Worm (Caenorhabditis elegans) whole organism, early embryonic: ENCODE measurements around the gene W07G4.7.

Experiments used
- B0310.2 ChIP-seq: sonication (generic microtip); optimal IDR thresholded peaks from 2 replicates; lab custom pipeline; 2016; ENCODE audit warnings: mild to moderate bottlenecking, missing genetic modification characterization, missing compliant biosample characterization
- ama-1 ChIP-seq: fragments of 150-350 bp; optimal IDR thresholded peaks from 2 replicates; lab custom pipeline; 2014
- ceh-13 ChIP-seq: fragments of 200-800 bp; sonication (Bioruptor generic); optimal IDR thresholded peaks from 2 replicates; lab custom pipeline; 2018; ENCODE audit warnings: mild to moderate bottlenecking, missing genetic modification characterization, missing compliant biosample characterization
- ceh-36 ChIP-seq: sonication (generic microtip); optimal IDR thresholded peaks from 2 replicates; lab custom pipeline; 2016; ENCODE audit warnings: missing genetic modification characterization, inconsistent platforms, missing compliant biosample characterization
- flt-1 ChIP-seq: fragments of 200-800 bp; sonication (Bioruptor generic); IDR thresholded peaks from 2 replicates; pipeline ENCODE4 v1.3.6; 2022; ENCODE audit warnings: missing genetic modification characterization, missing compliant biosample characterization
- hmbx-1 ChIP-seq: sonication (generic microtip); optimal IDR thresholded peaks from 2 replicates; lab custom pipeline; 2016; ENCODE audit warnings: mild to moderate bottlenecking, missing genetic modification characterization, missing compliant biosample characterization
- sea-1 ChIP-seq: fragments of 200-800 bp; sonication (Bioruptor generic); conservative IDR thresholded peaks from 2 replicates; pipeline ENCODE4 v1.3.6; 2022; ENCODE audit warnings: missing genetic modification characterization, missing compliant biosample characterization
- tbx-11 ChIP-seq: fragments of 200-800 bp; sonication (Bioruptor generic); IDR thresholded peaks from 2 replicates; pipeline ENCODE4 v1.3.6; 2022; ENCODE audit warnings: missing genetic modification characterization, missing compliant biosample characterization
- tra-4 ChIP-seq: sonication (generic microtip); optimal IDR thresholded peaks from 2 replicates; lab custom pipeline; 2017; ENCODE audit warnings: missing genetic modification characterization, missing compliant biosample characterization

DNA sequence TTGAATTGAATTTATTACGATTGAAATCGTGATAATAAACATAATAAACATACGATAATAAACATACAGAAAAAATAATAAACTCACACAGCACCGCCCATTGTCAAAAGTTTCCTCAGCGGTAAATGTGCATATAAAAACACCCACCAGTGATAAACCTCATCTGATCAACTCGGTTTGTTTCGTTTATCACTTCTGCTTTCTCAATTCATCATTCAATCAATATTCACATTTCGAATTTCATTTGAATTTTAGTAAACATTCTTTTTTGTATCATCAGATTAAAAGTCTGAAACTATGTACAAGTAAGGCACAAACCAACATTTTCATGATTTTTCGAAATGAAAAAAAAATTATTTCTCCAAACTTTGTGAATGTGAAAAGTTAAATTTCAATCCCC, 21.3 kb downstream of the W07G4.7 start, which contains the start of gene try-10:
- TF ChIP-seq sea-1 (GFP tag; lab: Robert Waterston, UW) (no peak), ama-1 (no peak), B0310.2 (tag; lab: Kevin White, UChicago) (no peak), ceh-36 (tag; lab: Kevin White, UChicago) (no peak), ceh-13 (GFP tag; lab: Kevin White, UChicago) (no peak), tra-4 (tag; lab: Kevin White, UChicago) (no peak), flt-1 (GFP tag; lab: Robert Waterston, UW) (no peak), tbx-11 (GFP tag; lab: Robert Waterston, UW) (no peak), hmbx-1 (tag; lab: Kevin White, UChicago) (no peak)
